Fruit fly (Drosophila melanogaster) whole organism, adult: ENCODE results near the gene CG17109.

Experiments used
- CG11617 ChIP-seq: fragments of 200-800 bp; sonication (Bioruptor generic); optimal IDR thresholded peaks from 2 replicates; lab custom pipeline; 2017; ENCODE audit warnings: mild to moderate bottlenecking, missing biosample characterization, missing genetic modification reagents, missing genetic modification characterization
- CG12768 ChIP-seq: fragments of 200-800 bp; sonication (Bioruptor generic); optimal IDR thresholded peaks from 2 replicates; lab custom pipeline; 2017; ENCODE audit warnings: missing biosample characterization, missing genetic modification characterization, mild to moderate bottlenecking, moderate library complexity, missing genetic modification reagents
- CG14711 ChIP-seq: fragments of 200-800 bp; sonication (Bioruptor generic); optimal IDR thresholded peaks from 2 replicates; lab custom pipeline; 2018; ENCODE audit warnings: missing biosample characterization, mild to moderate bottlenecking, missing genetic modification characterization, moderate library complexity
- CG1620 ChIP-seq: fragments of 200-800 bp; sonication (Bioruptor generic); optimal IDR thresholded peaks from 2 replicates; lab custom pipeline; 2016; ENCODE audit warnings: missing biosample characterization, missing genetic modification characterization
- CG33017 ChIP-seq: fragments of 200-800 bp; sonication (Bioruptor generic); optimal IDR thresholded peaks from 2 replicates; lab custom pipeline; 2018; ENCODE audit warnings: missing biosample characterization, mild to moderate bottlenecking, missing genetic modification characterization, moderate library complexity
- CG5204 ChIP-seq: fragments of 200-800 bp; sonication (Bioruptor generic); optimal IDR thresholded peaks from 2 replicates; lab custom pipeline; 2016; ENCODE audit warnings: missing biosample characterization, missing genetic modification characterization
- CG7045 ChIP-seq: fragments of 200-800 bp; sonication (Bioruptor generic); optimal IDR thresholded peaks from 2 replicates; lab custom pipeline; 2017; ENCODE audit warnings: missing biosample characterization, mild to moderate bottlenecking, missing genetic modification characterization
- CG7101 ChIP-seq: fragments of 200-800 bp; sonication (Bioruptor generic); optimal IDR thresholded peaks from 2 replicates; lab custom pipeline; 2018; ENCODE audit warnings: missing biosample characterization, mild to moderate bottlenecking, missing genetic modification characterization, moderate library complexity
- Clk ChIP-seq: fragments of 200-800 bp; sonication (Bioruptor generic); optimal IDR thresholded peaks from 2 replicates; lab custom pipeline; 2017; ENCODE audit warnings: missing biosample characterization, missing genetic modification characterization
- Crg-1 ChIP-seq: fragments of 200-800 bp; sonication (Bioruptor generic); optimal IDR thresholded peaks from 2 replicates; lab custom pipeline; 2016; ENCODE audit warnings: missing biosample characterization, missing genetic modification characterization
- Hr96 ChIP-seq: fragments of 200-800 bp; sonication (Bioruptor generic); optimal IDR thresholded peaks from 2 replicates; lab custom pipeline; 2016; ENCODE audit warnings: missing biosample characterization, missing genetic modification characterization
- Mnt ChIP-seq: fragments of 200-800 bp; sonication (Bioruptor generic); optimal IDR thresholded peaks from 2 replicates; lab custom pipeline; 2016; ENCODE audit warnings: missing biosample characterization, mild to moderate bottlenecking, missing genetic modification characterization
- bab1 ChIP-seq: fragments of 200-800 bp; sonication (Bioruptor generic); optimal IDR thresholded peaks from 3 replicates; lab custom pipeline; 2019; ENCODE audit warnings: missing biosample characterization, mild to moderate bottlenecking, missing genetic modification characterization, moderate library complexity
- cic ChIP-seq: fragments of 200-800 bp; sonication (Bioruptor generic); optimal IDR thresholded peaks from 2 replicates; lab custom pipeline; 2017; ENCODE audit warnings: missing biosample characterization, mild to moderate bottlenecking, missing genetic modification characterization, moderate library complexity
- cnc ChIP-seq, 2 experiments: fragments of >200 bp; optimal IDR thresholded peaks; 2 replicates each; lab custom pipeline; 2017
- kay ChIP-seq: fragments of 200-800 bp; sonication (Bioruptor generic); peaks from one replicate; lab custom pipeline; 2016; ENCODE audit warnings: missing biosample characterization, missing genetic modification characterization, borderline replicate concordance
- ovo ChIP-seq: fragments of 200-800 bp; sonication (Bioruptor generic); optimal IDR thresholded peaks from 2 replicates; lab custom pipeline; 2016; ENCODE audit warnings: missing biosample characterization, missing genetic modification characterization
- pad ChIP-seq: fragments of 200-800 bp; sonication (Bioruptor generic); optimal IDR thresholded peaks from 3 replicates; lab custom pipeline; 2017; ENCODE audit warnings: missing biosample characterization, missing genetic modification characterization, mild to moderate bottlenecking, moderate library complexity, missing genetic modification reagents
- tj ChIP-seq: fragments of 200-800 bp; sonication (Bioruptor generic); optimal IDR thresholded peaks from 3 replicates; lab custom pipeline; 2017; ENCODE audit warnings: missing biosample characterization, mild to moderate bottlenecking, missing genetic modification characterization, moderate library complexity
- toe ChIP-seq: fragments of 200-800 bp; sonication (Bioruptor generic); optimal IDR thresholded peaks from 2 replicates; lab custom pipeline; 2016; ENCODE audit warnings: missing biosample characterization, missing genetic modification characterization

Gene CG17109

DNA sequence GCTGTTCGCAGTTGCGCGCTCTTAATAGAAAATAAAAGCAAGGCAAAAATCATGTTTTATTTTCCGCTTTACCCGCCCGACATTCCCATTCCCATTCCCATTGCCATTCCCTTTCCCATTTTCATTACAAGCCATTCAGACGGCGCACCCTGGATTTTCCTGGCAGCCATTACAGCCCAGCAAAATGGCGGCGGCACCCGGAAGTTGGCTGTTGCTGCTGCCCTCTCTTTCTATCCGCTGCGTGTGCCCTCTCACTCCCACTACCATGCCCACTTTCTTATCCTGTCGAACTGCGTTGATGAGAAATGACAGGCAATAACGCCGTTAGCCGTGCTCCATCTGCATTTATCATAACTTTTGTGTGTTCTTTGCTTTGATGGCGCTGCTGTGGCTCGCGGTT is 7.2 kb upstream of the CG17109 start:
- TF ChIP-seq CG11617, result no peak
- TF ChIP-seq Clk (GFP tag; lab: Kevin White, UChicago), result no peak
- no peak for TF ChIP-seq CG12768 (GFP tag; lab: Kevin White, UChicago)
- TF ChIP-seq CG33017 (tag; lab: Kevin White, UChicago), result no peak
- TF ChIP-seq pad (GFP tag; lab: Kevin White, UChicago), result no peak
- no peak for TF ChIP-seq bab1 (GFP tag; lab: Kevin White, UChicago)
- no peak for TF ChIP-seq CG14711 (tag; lab: Kevin White, UChicago)
- TF ChIP-seq kay (GFP tag; lab: Kevin White, UChicago), result no peak
- TF ChIP-seq CG5204 (GFP tag; lab: Kevin White, UChicago), result no peak
- TF ChIP-seq Mnt (GFP tag; lab: Kevin White, UChicago), result no peak
- TF ChIP-seq tj (GFP tag; lab: Kevin White, UChicago), result no peak
- no peak for TF ChIP-seq CG1620 (GFP tag; lab: Kevin White, UChicago)
- TF ChIP-seq CG7045 (GFP tag; lab: Kevin White, UChicago), result no peak
- TF ChIP-seq Crg-1 (GFP tag; lab: Kevin White, UChicago), result no peak

- TF ChIP-seq cic (GFP tag; lab: Kevin White, UChicago), result no peak
- TF ChIP-seq CG5204 (GFP tag; lab: Kevin White, UChicago), result no peak
- no peak for TF ChIP-seq CG1620 (GFP tag; lab: Kevin White, UChicago)
- peak; percentile 21 for TF ChIP-seq Mnt (GFP tag; lab: Kevin White, UChicago)
- peak; percentile 1 for TF ChIP-seq toe
- no peak for TF ChIP-seq CG14711 (tag; lab: Kevin White, UChicago)
- peak; percentile 15 for TF ChIP-seq Hr96
- peak; percentile 66 for TF ChIP-seq kay (GFP tag; lab: Kevin White, UChicago)
- no peak for TF ChIP-seq CG7101 (tag; lab: Kevin White, UChicago)
- TF ChIP-seq tj (GFP tag; lab: Kevin White, UChicago), result no peak
- no peak for TF ChIP-seq CG11617
- no peak for TF ChIP-seq Crg-1 (GFP tag; lab: Kevin White, UChicago)
These were observed 3.8 kb upstream of the CG17109 start, which contains the start of the genes CG17110 and CG6726 for dm6 chr3R:23091586-23092228. CG17110 (plus strand) TSS chr3R:23091724. CG6726 (plus strand) TSS chr3R:23091724.

- TF ChIP-seq kay (GFP tag; lab: Kevin White, UChicago) (peak; percentile 86), CG7101 (tag; lab: Kevin White, UChicago) (no peak)
These were observed 1.8 kb downstream of the CG17109 start, which contains the start of gene CG6733 for dm6 chr3R:23097197-23097809. CG6733 (plus strand) TSS chr3R:23097728.

DNA sequence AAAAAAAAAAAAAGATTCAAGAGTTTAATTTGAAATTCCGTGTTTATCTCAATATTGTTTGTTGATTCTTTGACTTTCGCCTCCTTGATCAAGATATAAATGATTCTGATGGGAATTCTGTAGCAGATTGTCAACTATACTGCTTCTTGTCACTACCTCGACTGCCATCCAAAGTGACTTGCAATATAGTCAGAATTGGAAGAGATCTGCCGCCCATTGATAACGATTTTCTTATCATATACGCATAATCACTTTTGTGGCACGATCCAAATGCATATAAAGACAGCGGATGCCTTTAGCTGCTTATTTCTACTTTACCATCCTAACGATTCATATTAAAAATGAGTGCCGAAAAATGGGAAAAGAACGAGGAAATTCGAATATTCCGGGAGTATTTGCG is 3.7 kb downstream of the CG17109 start, which contains the start of gene CG6738:
CG6738 (plus strand) TSS at position 301 of the 400 bp plus-strand sequence.
- TF ChIP-seq toe (no peak), kay (GFP tag; lab: Kevin White, UChicago) (no peak)

dm6 chr3R:23110724-23111123 is 15.2 kb downstream of the CG17109 start:
- TF ChIP-seq CG7101 (tag; lab: Kevin White, UChicago), result no peak

dm6 chr3R:23112680-23113362 is 17.3 kb downstream of the CG17109 start, which contains the start of gene Cow:
Cow (minus strand) TSS chr3R:23112730.
- TF ChIP-seq CG5204 (GFP tag; lab: Kevin White, UChicago) (peak; percentile 67), CG33017 (tag; lab: Kevin White, UChicago) (peak; percentile 82), toe (peak; percentile 65), cnc (optimal IDR thresholded peaks at IDR 0.05; lab: Kevin White, UChicago) (no peak), CG7045 (GFP tag; lab: Kevin White, UChicago) (peak; percentile 75), CG12768 (GFP tag; lab: Kevin White, UChicago) (peak; percentile 83), pad (GFP tag; lab: Kevin White, UChicago) (no peak), kay (GFP tag; lab: Kevin White, UChicago) (no peak), CG11617 (peak; percentile 62), cic (GFP tag; lab: Kevin White, UChicago) (no peak), CG7101 (tag; lab: Kevin White, UChicago) (peak; percentile 67), CG14711 (tag; lab: Kevin White, UChicago) (peak; percentile 79), bab1 (GFP tag; lab: Kevin White, UChicago) (no peak), CG1620 (GFP tag; lab: Kevin White, UChicago) (no peak), ovo (no peak), Crg-1 (GFP tag; lab: Kevin White, UChicago) (no peak), Mnt (GFP tag; lab: Kevin White, UChicago) (no peak), Clk (GFP tag; lab: Kevin White, UChicago) (peak; percentile 62), Hr96 (peak; percentile 53), tj (GFP tag; lab: Kevin White, UChicago) (peak; percentile 17)
